Worm (Caenorhabditis elegans) whole organism, mixed stage, embryonic: ENCODE results near the gene M01B2.13.

Experiments
- nhr-12 ChIP-seq: fragments of 150-350 bp; optimal IDR thresholded peaks from 2 replicates; lab custom pipeline; 2014; ENCODE audit warnings: missing biosample characterization, missing genetic modification characterization
- nhr-237 ChIP-seq: fragments of 150-350 bp; optimal IDR thresholded peaks from 2 replicates; lab custom pipeline; 2014; ENCODE audit warnings: missing biosample characterization, missing genetic modification characterization
- unc-62 ChIP-seq: fragments of 150-350 bp; optimal IDR thresholded peaks from 2 replicates; lab custom pipeline; 2014; ENCODE audit warnings: missing biosample characterization, missing genetic modification reagents, missing genetic modification characterization

ce11 chrV:15244456-15244855, 21.3 kb downstream of the M01B2.13 start, which contains the start of gene kin-30:
- TF ChIP-seq unc-62 (GFP tag; lab: Kevin White, UChicago), result no peak
- no peak for TF ChIP-seq nhr-237 (tag; lab: Kevin White, UChicago)
- no peak for TF ChIP-seq nhr-12
